Fruit fly (Drosophila melanogaster) Kc167 (cell line): ENCODE data around the gene Cul6.

Source experiments
- Myc ChIP-seq: fragments of >200 bp; optimal IDR thresholded peaks from 2 replicates; lab custom pipeline; 2017; ENCODE audit warnings: missing external identifiers
- Sin3A ChIP-seq: fragments of >200 bp; optimal IDR thresholded peaks from 2 replicates; lab custom pipeline; 2018; ENCODE audit warnings: missing external identifiers
- h ChIP-seq: fragments of >200 bp; optimal IDR thresholded peaks from 3 replicates; lab custom pipeline; 2018; ENCODE audit warnings: missing external identifiers
- insv ChIP-seq: fragments of >200 bp; optimal IDR thresholded peaks from 3 replicates; lab custom pipeline; 2018; ENCODE audit warnings: missing external identifiers
- psq ChIP-seq: fragments of >200 bp; optimal IDR thresholded peaks from 2 replicates; lab custom pipeline; 2017; ENCODE audit warnings: missing external identifiers
- ttk ChIP-seq: sonication (Bioruptor generic); optimal IDR thresholded peaks from 2 replicates; lab custom pipeline; 2017; ENCODE audit warnings: missing external identifiers

Cul6 gene

dm6 chr3L:13019249-13019956, 7.9 kb upstream of the Cul6 start:
- TF ChIP-seq Sin3A (no peak), Myc (lab: Kevin White, UChicago) (no peak), insv (lab: Kevin White, UChicago) (no peak), h (lab: Kevin White, UChicago) (no peak), ttk (lab: Kevin White, UChicago) (no peak)

dm6 chr3L:13017803-13018324, 6.4 kb upstream of the Cul6 start, which contains the start of the genes mRpL20 and Icmt:
Gene mRpL20, minus strand, starts transcription at chr3L:13017867.
Gene Icmt, plus strand, starts transcription at chr3L:13018266.
- no peak for TF ChIP-seq Sin3A

dm6 chr3L:13015823-13016465, 4.5 kb upstream of the Cul6 start, which contains the start of gene CG11267:
Gene CG11267, plus strand, starts transcription at chr3L:13016050.
- TF ChIP-seq psq (lab: Kevin White, UChicago) (no peak), insv (lab: Kevin White, UChicago) (no peak), Sin3A (no peak), Myc (lab: Kevin White, UChicago) (no peak), ttk (lab: Kevin White, UChicago) (no peak), h (lab: Kevin White, UChicago) (no peak)

- TF ChIP-seq ttk (lab: Kevin White, UChicago) (no peak), psq (lab: Kevin White, UChicago) (no peak), Myc (lab: Kevin White, UChicago) (no peak), Sin3A (no peak)
Measured at dm6 chr3L:13015195-13015822, 3.8 kb upstream of the Cul6 start, which contains the start of gene MICAL-like. Gene MICAL-like, minus strand, starts transcription at chr3L:13015332.

- TF ChIP-seq insv (lab: Kevin White, UChicago) (no peak), Sin3A (no peak), ttk (lab: Kevin White, UChicago) (no peak), psq (lab: Kevin White, UChicago) (no peak)
Measured at dm6 chr3L:13014693-13015092, 3.2 kb upstream of the Cul6 start.

- TF ChIP-seq insv (lab: Kevin White, UChicago) = no peak
Measured at dm6 chr3L:13007946-13008462, 3.5 kb downstream of the Cul6 start.

dm6 chr3L:13006490-13006889, 5.0 kb downstream of the Cul6 start, which contains the start of gene CG11263:
Gene CG11263, plus strand, starts transcription at chr3L:13006817.
- TF ChIP-seq psq (lab: Kevin White, UChicago) = no peak
- TF ChIP-seq insv (lab: Kevin White, UChicago) = no peak
- no peak for TF ChIP-seq Sin3A
- TF ChIP-seq h (lab: Kevin White, UChicago) = no peak
- TF ChIP-seq ttk (lab: Kevin White, UChicago) = no peak
- no peak for TF ChIP-seq Myc (lab: Kevin White, UChicago)

- TF ChIP-seq Sin3A (no peak), Myc (lab: Kevin White, UChicago) (no peak), h (lab: Kevin White, UChicago) (no peak), insv (lab: Kevin White, UChicago) (no peak), psq (lab: Kevin White, UChicago) (no peak), ttk (lab: Kevin White, UChicago) (no peak)
Measured at dm6 chr3L:12994835-12995234, 16.6 kb downstream of the Cul6 start, which contains the start of gene CG11262. Gene CG11262, plus strand, starts transcription at chr3L:12995135.

dm6 chr3L:12972259-12972658, 39.2 kb downstream of the Cul6 start, which contains the start of the genes CG10748 and CG10749:
Gene CG10748, minus strand, starts transcription at chr3L:12972359.
Gene CG10749, plus strand, starts transcription at chr3L:12972474.
- no peak for TF ChIP-seq h (lab: Kevin White, UChicago)
- no peak for TF ChIP-seq Myc (lab: Kevin White, UChicago)
- TF ChIP-seq psq (lab: Kevin White, UChicago) = no peak
- no peak for TF ChIP-seq insv (lab: Kevin White, UChicago)
- no peak for TF ChIP-seq ttk (lab: Kevin White, UChicago)
- no peak for TF ChIP-seq Sin3A

- TF ChIP-seq Myc (lab: Kevin White, UChicago) = no peak
Measured at dm6 chr3L:12967633-12968032, 43.9 kb downstream of the Cul6 start, which contains the start of gene Or69a. Gene Or69a, minus strand, starts transcription at chr3L:12967733.
